Worm (Caenorhabditis elegans) whole organism, young adult: ENCODE data around the gene F46E10.3.

Source experiments
- lin-40 ChIP-seq: sonication (generic microtip); optimal IDR thresholded peaks from 2 replicates; lab custom pipeline; 2016; ENCODE audit warnings: missing genetic modification characterization, mild to moderate bottlenecking, missing compliant biosample characterization, missing genotype, missing genetic modification reagents
- pbrm-1 ChIP-seq: fragments of 200-800 bp; sonication (Bioruptor generic); IDR thresholded peaks from 2 replicates; pipeline ENCODE4 v1.3.6; 2022; ENCODE audit warnings: missing genetic modification reagents, missing genetic modification characterization, missing compliant biosample characterization

- TF ChIP-seq lin-40 (no peak), pbrm-1 (no peak)
Measured at ce11 chrV:6495353-6495752, 22.7 kb upstream of the F46E10.3 start.
